Fruit fly (Drosophila melanogaster) whole organism, adult: ENCODE results near the gene CG5515.

Experiments
- CG11617 ChIP-seq: fragments of 200-800 bp; sonication (Bioruptor generic); optimal IDR thresholded peaks from 2 replicates; lab custom pipeline; 2017; ENCODE audit warnings: mild to moderate bottlenecking, missing biosample characterization, missing genetic modification reagents, missing genetic modification characterization
- CG12768 ChIP-seq: fragments of 200-800 bp; sonication (Bioruptor generic); optimal IDR thresholded peaks from 2 replicates; lab custom pipeline; 2017; ENCODE audit warnings: missing biosample characterization, missing genetic modification characterization, mild to moderate bottlenecking, moderate library complexity, missing genetic modification reagents
- CG14711 ChIP-seq: fragments of 200-800 bp; sonication (Bioruptor generic); optimal IDR thresholded peaks from 2 replicates; lab custom pipeline; 2018; ENCODE audit warnings: missing biosample characterization, mild to moderate bottlenecking, missing genetic modification characterization, moderate library complexity
- CG33017 ChIP-seq: fragments of 200-800 bp; sonication (Bioruptor generic); optimal IDR thresholded peaks from 2 replicates; lab custom pipeline; 2018; ENCODE audit warnings: missing biosample characterization, mild to moderate bottlenecking, missing genetic modification characterization, moderate library complexity
- CG5204 ChIP-seq: fragments of 200-800 bp; sonication (Bioruptor generic); optimal IDR thresholded peaks from 2 replicates; lab custom pipeline; 2016; ENCODE audit warnings: missing biosample characterization, missing genetic modification characterization
- CG7101 ChIP-seq: fragments of 200-800 bp; sonication (Bioruptor generic); optimal IDR thresholded peaks from 2 replicates; lab custom pipeline; 2018; ENCODE audit warnings: missing biosample characterization, mild to moderate bottlenecking, missing genetic modification characterization, moderate library complexity
- cic ChIP-seq: fragments of 200-800 bp; sonication (Bioruptor generic); optimal IDR thresholded peaks from 2 replicates; lab custom pipeline; 2017; ENCODE audit warnings: missing biosample characterization, mild to moderate bottlenecking, missing genetic modification characterization, moderate library complexity
- cnc ChIP-seq, 2 experiments: fragments of >200 bp; optimal IDR thresholded peaks; 2 replicates each; lab custom pipeline; 2017
- kay ChIP-seq: fragments of 200-800 bp; sonication (Bioruptor generic); peaks from one replicate; lab custom pipeline; 2016; ENCODE audit warnings: missing biosample characterization, missing genetic modification characterization, borderline replicate concordance
- ovo ChIP-seq: fragments of 200-800 bp; sonication (Bioruptor generic); optimal IDR thresholded peaks from 2 replicates; lab custom pipeline; 2016; ENCODE audit warnings: missing biosample characterization, missing genetic modification characterization
- tj ChIP-seq: fragments of 200-800 bp; sonication (Bioruptor generic); optimal IDR thresholded peaks from 3 replicates; lab custom pipeline; 2017; ENCODE audit warnings: missing biosample characterization, mild to moderate bottlenecking, missing genetic modification characterization, moderate library complexity
- toe ChIP-seq: fragments of 200-800 bp; sonication (Bioruptor generic); optimal IDR thresholded peaks from 2 replicates; lab custom pipeline; 2016; ENCODE audit warnings: missing biosample characterization, missing genetic modification characterization

- TF ChIP-seq ovo (peak; percentile 45), kay (GFP tag; lab: Kevin White, UChicago) (no peak), toe (peak; percentile 85), CG5204 (GFP tag; lab: Kevin White, UChicago) (peak; percentile 87), cnc (optimal IDR thresholded peaks at IDR 0.05; lab: Kevin White, UChicago) (no peak), CG14711 (tag; lab: Kevin White, UChicago) (peak; percentile 65), tj (GFP tag; lab: Kevin White, UChicago) (peak; percentile 76), cic (GFP tag; lab: Kevin White, UChicago) (peak; percentile 18), CG7101 (tag; lab: Kevin White, UChicago) (peak; percentile 65), CG11617 (peak; percentile 89), CG33017 (tag; lab: Kevin White, UChicago) (peak; percentile 57), CG12768 (GFP tag; lab: Kevin White, UChicago) (peak; percentile 23)
These were observed at the start of gene CG5515 for dm6 chr3R:24188619-24189018.
